Fruit fly (Drosophila melanogaster) whole organism, pupa: ENCODE measurements around the gene Iru.

Source experiments
- CG10348 ChIP-seq: fragments of 200-800 bp; sonication (Bioruptor generic); IDR thresholded peaks from 2 replicates; pipeline ENCODE4 v1.3.6; 2022; ENCODE audit warnings: missing biosample characterization, missing genetic modification characterization
- CG12605 ChIP-seq: fragments of 200-800 bp; sonication (Bioruptor generic); IDR thresholded peaks from 2 replicates; pipeline ENCODE4 v1.3.6; 2022; ENCODE audit warnings: missing biosample characterization, missing genetic modification characterization
- CG13204 ChIP-seq: fragments of 200-800 bp; sonication (Bioruptor generic); optimal IDR thresholded peaks from 2 replicates; lab custom pipeline; 2018; ENCODE audit warnings: missing biosample characterization, mild to moderate bottlenecking, missing genetic modification characterization, moderate library complexity
- CG14655 ChIP-seq: fragments of 200-800 bp; sonication (Bioruptor generic); optimal IDR thresholded peaks from 3 replicates; lab custom pipeline; 2017; ENCODE audit warnings: mild to moderate bottlenecking, missing biosample characterization, missing genetic modification reagents, missing genetic modification characterization
- CG15710 ChIP-seq: fragments of 200-800 bp; sonication (Bioruptor generic); optimal IDR thresholded peaks from 2 replicates; lab custom pipeline; 2018; ENCODE audit warnings: missing biosample characterization, mild to moderate bottlenecking, missing genetic modification characterization, moderate library complexity
- CG17806 ChIP-seq: fragments of 200-800 bp; sonication (Bioruptor generic); optimal IDR thresholded peaks from 2 replicates; lab custom pipeline; 2018; ENCODE audit warnings: missing biosample characterization, mild to moderate bottlenecking, missing genetic modification characterization, moderate library complexity
- CG32121 ChIP-seq: fragments of 200-800 bp; sonication (Bioruptor generic); IDR thresholded peaks from 2 replicates; pipeline ENCODE4 v1.3.6; 2022; ENCODE audit warnings: missing biosample characterization, missing genetic modification characterization
- CG34367 ChIP-seq: fragments of 200-800 bp; sonication (Bioruptor generic); optimal IDR thresholded peaks from 2 replicates; lab custom pipeline; 2018; ENCODE audit warnings: missing biosample characterization, mild to moderate bottlenecking, missing genetic modification characterization
- CG4496 ChIP-seq: fragments of 200-800 bp; sonication (Bioruptor generic); IDR thresholded peaks from 3 replicates; pipeline ENCODE4 v1.3.6; 2022; ENCODE audit warnings: missing biosample characterization, missing genetic modification characterization
- CG8159 ChIP-seq: fragments of 200-800 bp; sonication (Bioruptor generic); optimal IDR thresholded peaks from 3 replicates; lab custom pipeline; 2018; ENCODE audit warnings: missing biosample characterization, mild to moderate bottlenecking, missing genetic modification characterization, moderate library complexity
- CG8301 ChIP-seq: fragments of 200-800 bp; sonication (Bioruptor generic); optimal IDR thresholded peaks from 2 replicates; lab custom pipeline; 2018; ENCODE audit warnings: missing biosample characterization, mild to moderate bottlenecking, missing genetic modification characterization
- CG9948 ChIP-seq: fragments of 200-800 bp; sonication (Bioruptor generic); optimal IDR thresholded peaks from 2 replicates; lab custom pipeline; 2018; ENCODE audit warnings: missing biosample characterization, mild to moderate bottlenecking, missing genetic modification characterization, moderate library complexity
- D1 ChIP-seq: fragments of 200-800 bp; sonication (Bioruptor generic); optimal IDR thresholded peaks from 2 replicates; lab custom pipeline; 2018; ENCODE audit warnings: missing biosample characterization, mild to moderate bottlenecking, missing genetic modification characterization, moderate library complexity
- EcR ChIP-seq: fragments of 200-800 bp; sonication (Bioruptor generic); optimal IDR thresholded peaks from 3 replicates; lab custom pipeline; 2019; ENCODE audit warnings: missing biosample characterization, missing genetic modification characterization, mild to moderate bottlenecking, moderate library complexity, missing genetic modification reagents
- Ets98B ChIP-seq: fragments of 200-800 bp; sonication (Bioruptor generic); IDR thresholded peaks from 2 replicates; pipeline ENCODE4 v1.3.6; 2022; ENCODE audit warnings: missing biosample characterization, missing genetic modification characterization
- Pif1A ChIP-seq: fragments of 200-800 bp; sonication (Bioruptor generic); optimal IDR thresholded peaks from 3 replicates; lab custom pipeline; 2016; ENCODE audit warnings: missing biosample characterization, missing genetic modification characterization
- Pif1B ChIP-seq: fragments of 200-800 bp; sonication (Bioruptor generic); optimal IDR thresholded peaks from 3 replicates; lab custom pipeline; 2016; ENCODE audit warnings: missing biosample characterization, missing genetic modification characterization
- Snoo ChIP-seq: fragments of 200-800 bp; sonication (Bioruptor generic); optimal IDR thresholded peaks from 3 replicates; lab custom pipeline; 2017; ENCODE audit warnings: missing biosample characterization, mild to moderate bottlenecking, missing genetic modification characterization, inconsistent platforms
- fd96Ca ChIP-seq: fragments of 200-800 bp; sonication (Bioruptor generic); IDR thresholded peaks from 3 replicates; pipeline ENCODE4 v1.3.6; 2022; ENCODE audit warnings: missing biosample characterization, missing genetic modification characterization
- gl ChIP-seq: fragments of 200-800 bp; sonication (Bioruptor generic); optimal IDR thresholded peaks from 2 replicates; lab custom pipeline; 2018; ENCODE audit warnings: missing biosample characterization, mild to moderate bottlenecking, missing genetic modification characterization
- rn ChIP-seq: fragments of 200-800 bp; sonication (Bioruptor generic); IDR thresholded peaks from 2 replicates; pipeline ENCODE4 v1.3.6; 2022; ENCODE audit warnings: missing biosample characterization, missing genetic modification characterization

The Iru gene

dm6 chr3R:9033619-9034401 is 27.6 kb downstream of the Iru start:
- TF ChIP-seq EcR (GFP tag; lab: Kevin White, UChicago) (peak; percentile 15), gl (tag; lab: Kevin White, UChicago) (peak; percentile 59), CG13204 (GFP tag; lab: Kevin White, UChicago) (peak; percentile 70), Pif1A (GFP tag; lab: Kevin White, UChicago) (peak; percentile 82), fd96Ca (GFP tag; lab: Robert Waterston, UW) (peak; percentile 44; the same call in 1 of the 3 replicates), CG8301 (peak; percentile 89), CG15710 (tag; lab: Kevin White, UChicago) (peak; percentile 90), CG12605 (GFP tag; lab: Robert Waterston, UW) (0 out of 2 replicates have a peak, but pooled peaks have one; percentile 18), CG9948 (tag; lab: Kevin White, UChicago) (peak; percentile 88), CG14655 (GFP tag; lab: Kevin White, UChicago) (peak; percentile 91), CG32121 (GFP tag; lab: Robert Waterston, UW) (peak; percentile 83), D1 (tag; lab: Kevin White, UChicago) (peak; percentile 88), Ets98B (GFP tag; lab: Robert Waterston, UW) (no peak; the same call in 1 of the 2 replicates), Pif1B (peak; percentile 79), CG17806 (tag; lab: Kevin White, UChicago) (peak; percentile 78), CG8159 (tag; lab: Kevin White, UChicago) (peak; percentile 94), CG10348 (0 out of 2 replicates have a peak, but pooled peaks have one; percentile 16), rn (GFP tag; lab: Robert Waterston, UW) (no peak), CG34367 (tag; lab: Kevin White, UChicago) (peak; percentile 81), Snoo (tag; lab: Kevin White, UChicago) (peak; percentile 84), CG4496 (peak; percentile 67; the same call in 1 of the 3 replicates)

- TF ChIP-seq CG34367 (tag; lab: Kevin White, UChicago), result no peak
- no peak for TF ChIP-seq fd96Ca (GFP tag; lab: Robert Waterston, UW)
- no peak for TF ChIP-seq CG8301
- no peak for TF ChIP-seq CG10348
- no peak for TF ChIP-seq Pif1B
- no peak for TF ChIP-seq CG13204 (GFP tag; lab: Kevin White, UChicago)
- TF ChIP-seq Ets98B (GFP tag; lab: Robert Waterston, UW), result no peak
- no peak for TF ChIP-seq CG17806 (tag; lab: Kevin White, UChicago)
- TF ChIP-seq EcR (GFP tag; lab: Kevin White, UChicago), result no peak
- no peak for TF ChIP-seq CG12605 (GFP tag; lab: Robert Waterston, UW)
- TF ChIP-seq Pif1A (GFP tag; lab: Kevin White, UChicago), result no peak
- no peak for TF ChIP-seq CG32121 (GFP tag; lab: Robert Waterston, UW)
- no peak for TF ChIP-seq CG14655 (GFP tag; lab: Kevin White, UChicago)
- TF ChIP-seq D1 (tag; lab: Kevin White, UChicago), result no peak
- TF ChIP-seq Snoo (tag; lab: Kevin White, UChicago), result no peak
These were observed 29.0 kb downstream of the Iru start for dm6 chr3R:9035252-9035651.

dm6 chr3R:9037946-9038345 is 31.7 kb downstream of the Iru start:
- TF ChIP-seq CG17806 (tag; lab: Kevin White, UChicago) (no peak), rn (GFP tag; lab: Robert Waterston, UW) (no peak), CG8301 (no peak)

- peak; percentile 36; the same call in 1 of the 2 replicates for TF ChIP-seq CG32121 (GFP tag; lab: Robert Waterston, UW)
- TF ChIP-seq CG14655 (GFP tag; lab: Kevin White, UChicago), result no peak
- TF ChIP-seq CG8301, result no peak
- no peak for TF ChIP-seq rn (GFP tag; lab: Robert Waterston, UW)
- TF ChIP-seq CG15710 (tag; lab: Kevin White, UChicago), result peak; percentile 11
- no peak for TF ChIP-seq CG13204 (GFP tag; lab: Kevin White, UChicago)
- TF ChIP-seq Snoo (tag; lab: Kevin White, UChicago), result peak; percentile 21
- 0 out of 3 replicates have a peak, but pooled peaks have one; percentile 24 for TF ChIP-seq CG4496
- TF ChIP-seq CG9948 (tag; lab: Kevin White, UChicago), result no peak
- peak; percentile 93 for TF ChIP-seq EcR (GFP tag; lab: Kevin White, UChicago)
- TF ChIP-seq Pif1B, result no peak
- TF ChIP-seq gl (tag; lab: Kevin White, UChicago), result no peak
- no peak; the same call in 1 of the 2 replicates for TF ChIP-seq Ets98B (GFP tag; lab: Robert Waterston, UW)
- TF ChIP-seq CG10348, result no peak
- no peak for TF ChIP-seq fd96Ca (GFP tag; lab: Robert Waterston, UW)
- no peak for TF ChIP-seq CG12605 (GFP tag; lab: Robert Waterston, UW)
- TF ChIP-seq CG34367 (tag; lab: Kevin White, UChicago), result no peak
- no peak for TF ChIP-seq Pif1A (GFP tag; lab: Kevin White, UChicago)
- TF ChIP-seq D1 (tag; lab: Kevin White, UChicago), result no peak
- TF ChIP-seq CG17806 (tag; lab: Kevin White, UChicago), result peak; percentile 20
- TF ChIP-seq CG8159 (tag; lab: Kevin White, UChicago), result no peak
These were observed 32.4 kb downstream of the Iru start, which contains the start of gene hyx for dm6 chr3R:9038652-9039051. Gene hyx, plus strand, starts transcription at chr3R:9038760.

- TF ChIP-seq Snoo (tag; lab: Kevin White, UChicago) (no peak), CG17806 (tag; lab: Kevin White, UChicago) (no peak), CG12605 (GFP tag; lab: Robert Waterston, UW) (no peak), Pif1B (no peak), CG10348 (no peak), CG4496 (no peak), CG13204 (GFP tag; lab: Kevin White, UChicago) (no peak), rn (GFP tag; lab: Robert Waterston, UW) (no peak), CG34367 (tag; lab: Kevin White, UChicago) (no peak), Pif1A (GFP tag; lab: Kevin White, UChicago) (no peak), Ets98B (GFP tag; lab: Robert Waterston, UW) (no peak), EcR (GFP tag; lab: Kevin White, UChicago) (no peak), CG8301 (no peak), D1 (tag; lab: Kevin White, UChicago) (no peak), CG8159 (tag; lab: Kevin White, UChicago) (no peak), CG9948 (tag; lab: Kevin White, UChicago) (no peak), CG15710 (tag; lab: Kevin White, UChicago) (no peak)
These were observed 33.2 kb downstream of the Iru start, which contains the start of gene neur for dm6 chr3R:9039448-9039847. Gene neur, minus strand, starts transcription at chr3R:9039471.
